Fruit fly (Drosophila melanogaster): ENCODE results near the gene mira.

Gene mira

DNA sequence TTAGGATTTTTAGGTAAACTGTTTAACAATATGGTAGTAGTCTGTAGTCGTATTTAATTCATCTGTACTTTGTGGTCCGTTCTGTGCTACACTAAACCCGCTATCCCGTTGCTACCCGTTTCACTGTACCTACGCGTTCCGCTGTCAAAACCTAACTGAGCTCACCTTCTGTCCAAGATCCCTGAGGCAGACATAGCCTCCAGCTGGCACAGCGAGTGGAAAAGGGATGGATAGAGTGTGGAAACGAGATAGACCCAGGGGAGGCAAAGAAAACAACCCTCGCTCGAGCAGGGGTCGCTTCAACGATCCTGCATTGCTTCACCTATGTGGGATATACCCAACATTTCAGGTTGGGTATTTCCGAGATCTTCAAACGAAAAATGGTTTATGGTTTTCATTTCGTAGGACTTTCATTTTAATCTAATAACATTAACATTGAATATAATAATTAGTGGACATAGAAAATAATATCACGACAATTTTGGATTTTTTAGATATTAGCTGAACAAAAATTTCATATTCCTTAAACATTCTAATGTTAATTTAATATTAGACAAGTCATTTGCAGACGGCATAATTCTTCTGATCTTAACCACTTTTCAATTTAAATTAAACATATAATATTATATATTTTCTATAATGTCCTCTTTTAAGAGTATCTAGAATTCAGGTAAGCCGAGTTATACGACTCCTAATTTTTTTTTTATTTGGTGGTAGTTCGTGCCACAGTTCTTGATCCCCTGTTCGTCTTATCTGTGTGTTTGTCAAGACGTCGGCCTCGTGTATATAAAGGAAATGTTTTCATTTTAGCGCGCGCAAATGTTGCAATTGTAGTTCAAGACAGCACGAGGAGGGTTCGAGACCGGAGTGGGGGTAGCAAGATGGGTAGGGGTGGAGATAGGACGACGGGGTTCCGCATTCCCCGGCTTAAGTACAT is at the start of gene mira (continued):
- TF ChIP-seq ac (GFP tag; optimal IDR thresholded peaks at IDR 0.05) = peak; percentile 45
- TF ChIP-seq Elba2 (GFP tag; optimal IDR thresholded peaks at IDR 0.05) = no peak
- TF ChIP-seq Spps (tag; optimal IDR thresholded peaks at IDR 0.05) = no peak
- TF ChIP-seq CG11504 (tag; optimal IDR thresholded peaks at IDR 0.05) = no peak
- no peak for TF ChIP-seq mirr (GFP tag; optimal IDR thresholded peaks at IDR 0.05)
- no peak for TF ChIP-seq cg (GFP tag; optimal IDR thresholded peaks at IDR 0.05)
- no peak for TF ChIP-seq CG1024 (GFP tag; IDR thresholded peaks at IDR 0.05)
- TF ChIP-seq NFAT (GFP tag; IDR thresholded peaks at IDR 0.05) = no peak
- no peak for TF ChIP-seq Tbp (GFP tag; optimal IDR thresholded peaks at IDR 0.05)
- no peak for TF ChIP-seq CG4328 (GFP tag; optimal IDR thresholded peaks at IDR 0.05)
- no peak for TF ChIP-seq tap (tag; optimal IDR thresholded peaks at IDR 0.05)
- TF ChIP-seq Sry-β (GFP tag; optimal IDR thresholded peaks at IDR 0.05) = no peak
- no peak for TF ChIP-seq cas (GFP tag; IDR thresholded peaks at IDR 0.05)
- TF ChIP-seq CG18619 (GFP tag; optimal IDR thresholded peaks at IDR 0.05) = no peak
- TF ChIP-seq Sox100B (GFP tag; optimal IDR thresholded peaks at IDR 0.05) = no peak
- TF ChIP-seq disco-r (GFP tag; optimal IDR thresholded peaks at IDR 0.05) = no peak
- no peak for TF ChIP-seq Eip74EF (GFP tag; optimal IDR thresholded peaks at IDR 0.05)
- TF ChIP-seq B-H2 (GFP tag; optimal IDR thresholded peaks at IDR 0.05) = no peak
- no peak for TF ChIP-seq Sin3A (optimal IDR thresholded peaks at IDR 0.05)
- no peak for TF ChIP-seq Poxn (GFP tag; IDR thresholded peaks at IDR 0.05)
- TF ChIP-seq CG10209 (GFP tag; optimal IDR thresholded peaks at IDR 0.05) = peak; percentile 6
- no peak for TF ChIP-seq CG5245 (GFP tag; optimal IDR thresholded peaks at IDR 0.05)
- TF ChIP-seq CG33557 (GFP tag; optimal IDR thresholded peaks at IDR 0.05) = peak; percentile 41
- TF ChIP-seq CG6654 (GFP tag; optimal IDR thresholded peaks at IDR 0.05) = no peak
- TF ChIP-seq lbe (GFP tag; optimal IDR thresholded peaks at IDR 0.05) = no peak
- TF ChIP-seq CkIIα-i1 (GFP tag; IDR thresholded peaks at IDR 0.05) = no peak
- TF ChIP-seq CG14050 (GFP tag; IDR thresholded peaks at IDR 0.05) = no peak
- peak; percentile 36 for TF ChIP-seq CG10267 (tag; optimal IDR thresholded peaks at IDR 0.05)
- no peak for TF ChIP-seq CG4404 (GFP tag; IDR thresholded peaks at IDR 0.05)
- TF ChIP-seq lola (GFP tag; optimal IDR thresholded peaks at IDR 0.05) = peak in 1 of 3 experiments; percentile 78
- no peak for TF ChIP-seq CG9932 (GFP tag; IDR thresholded peaks at IDR 0.05)
- TF ChIP-seq ewg (GFP tag; optimal IDR thresholded peaks at IDR 0.05) = no peak
- TF ChIP-seq her (GFP tag; optimal IDR thresholded peaks at IDR 0.05) = no peak
- no peak for TF ChIP-seq lilli (GFP tag; optimal IDR thresholded peaks at IDR 0.05)
- peak; percentile 72 for TF ChIP-seq dmrt11E (tag; optimal IDR thresholded peaks at IDR 0.05)
- no peak for TF ChIP-seq Ets97D (GFP tag; optimal IDR thresholded peaks at IDR 0.05)
- TF ChIP-seq CG6854 (GFP tag; optimal IDR thresholded peaks at IDR 0.05) = no peak
- TF ChIP-seq crol (GFP tag; IDR thresholded peaks at IDR 0.05) = no peak
- TF ChIP-seq CG9437 (GFP tag; optimal IDR thresholded peaks at IDR 0.05) = no peak
- TF ChIP-seq CG2202 (tag; optimal IDR thresholded peaks at IDR 0.05) = no peak
- no peak for TF ChIP-seq CG12071 (GFP tag; optimal IDR thresholded peaks at IDR 0.05)
- TF ChIP-seq CG30431 (GFP tag; optimal IDR thresholded peaks at IDR 0.05) = no peak
- no peak for TF ChIP-seq HLH54F (GFP tag; optimal IDR thresholded peaks at IDR 0.05)
- TF ChIP-seq luna (GFP tag; optimal IDR thresholded peaks at IDR 0.05) = no peak
- no peak for TF ChIP-seq CG16813 (GFP tag; IDR thresholded peaks at IDR 0.05; ENCODE audit: partially characterized antibody)
- TF ChIP-seq peb (GFP tag; IDR thresholded peaks at IDR 0.05) = no peak
- TF ChIP-seq zen2 (GFP tag; IDR thresholded peaks at IDR 0.05; ENCODE audit: partially characterized antibody) = no peak
- TF ChIP-seq NC2β (GFP tag; optimal IDR thresholded peaks at IDR 0.05) = no peak
- no peak for TF ChIP-seq CG8478 (optimal IDR thresholded peaks at IDR 0.05)
- no peak for TF ChIP-seq CG12744 (GFP tag; optimal IDR thresholded peaks at IDR 0.05)
